Fruit fly (Drosophila melanogaster) whole organism, embryonic: ENCODE measurements around the gene CG5928.
A peak's percentile ranks its signal among the peaks of the same experiment; 100 is the strongest.

Source experiments
- Atf-2 ChIP-seq: fragments of 200-800 bp; sonication (Bioruptor generic); optimal IDR thresholded peaks from 2 replicates; lab custom pipeline; 2016; ENCODE audit warnings: missing biosample characterization, missing genetic modification characterization
- Atf6 ChIP-seq: fragments of 200-800 bp; sonication (Bioruptor generic); IDR thresholded peaks from 2 replicates; pipeline ENCODE4 v1.3.6; 2022; ENCODE audit warnings: missing biosample characterization, missing genetic modification characterization
- Bgb ChIP-seq: fragments of 200-800 bp; sonication (Bioruptor generic); IDR thresholded peaks from 2 replicates; pipeline ENCODE4 v1.3.6; 2022; ENCODE audit warnings: missing biosample characterization, missing genetic modification characterization; ENCODE audit not compliant: partially characterized antibody
- CG1024 ChIP-seq: fragments of 200-800 bp; sonication (Bioruptor generic); IDR thresholded peaks from 2 replicates; pipeline ENCODE4 v1.3.6; 2022; ENCODE audit warnings: missing biosample characterization, missing genetic modification characterization
- CG11093 ChIP-seq: fragments of 200-800 bp; sonication (Bioruptor generic); IDR thresholded peaks from 3 replicates; pipeline ENCODE4 v1.3.6; 2022; ENCODE audit warnings: missing biosample characterization, missing genetic modification characterization
- CG11560 ChIP-seq: fragments of 200-800 bp; sonication (Bioruptor generic); IDR thresholded peaks from 3 replicates; pipeline ENCODE4 v1.3.6; 2022; ENCODE audit warnings: missing biosample characterization, missing genetic modification characterization
- CG11695 ChIP-seq: fragments of 200-800 bp; sonication (Bioruptor generic); IDR thresholded peaks from 3 replicates; pipeline ENCODE4 v1.3.6; 2022; ENCODE audit warnings: missing biosample characterization, missing genetic modification characterization
- CG12104 ChIP-seq: fragments of 200-800 bp; sonication (Bioruptor generic); optimal IDR thresholded peaks from 3 replicates; lab custom pipeline; 2016; ENCODE audit warnings: missing biosample characterization, missing genetic modification characterization
- CG14667 ChIP-seq: fragments of 200-800 bp; sonication (Bioruptor generic); IDR thresholded peaks from 2 replicates; pipeline ENCODE4 v1.3.6; 2022; ENCODE audit warnings: missing biosample characterization, missing genetic modification characterization
- CG14965 ChIP-seq: fragments of 200-800 bp; sonication (Bioruptor generic); optimal IDR thresholded peaks from 2 replicates; lab custom pipeline; 2016; ENCODE audit warnings: missing biosample characterization, missing genetic modification characterization, borderline replicate concordance
- CG15696 ChIP-seq: fragments of 200-800 bp; sonication (Bioruptor generic); optimal IDR thresholded peaks from 2 replicates; lab custom pipeline; 2019; ENCODE audit warnings: missing biosample characterization, mild to moderate bottlenecking, missing genetic modification characterization, moderate library complexity
- CG17912 ChIP-seq: fragments of 200-800 bp; sonication (Bioruptor generic); optimal IDR thresholded peaks from 2 replicates; lab custom pipeline; 2018; ENCODE audit warnings: missing biosample characterization, mild to moderate bottlenecking, missing genetic modification characterization
- CG2889 ChIP-seq: fragments of 200-800 bp; sonication (Bioruptor generic); IDR thresholded peaks from 3 replicates; pipeline ENCODE4 v1.3.6; 2022; ENCODE audit warnings: missing biosample characterization, missing genetic modification characterization
- CG30403 ChIP-seq: fragments of 200-800 bp; sonication (Bioruptor generic); optimal IDR thresholded peaks from 3 replicates; lab custom pipeline; 2016; ENCODE audit warnings: missing biosample characterization, missing genetic modification characterization
- CG3163 ChIP-seq: fragments of 200-800 bp; sonication (Bioruptor generic); optimal IDR thresholded peaks from 3 replicates; lab custom pipeline; 2016; ENCODE audit warnings: missing biosample characterization, missing genetic modification characterization
- CG32767 ChIP-seq: fragments of 200-800 bp; sonication (Bioruptor generic); IDR thresholded peaks from 2 replicates; pipeline ENCODE4 v1.3.6; 2022; ENCODE audit warnings: missing biosample characterization, missing genetic modification characterization
- CG42726 ChIP-seq: fragments of 200-800 bp; sonication (Bioruptor generic); IDR thresholded peaks from 2 replicates; pipeline ENCODE4 v1.3.6; 2022; ENCODE audit warnings: missing biosample characterization, missing genetic modification characterization; ENCODE audit not compliant: partially characterized antibody
- CG4404 ChIP-seq: fragments of 200-800 bp; sonication (Bioruptor generic); IDR thresholded peaks from 2 replicates; pipeline ENCODE4 v1.3.6; 2022; ENCODE audit warnings: missing biosample characterization, missing genetic modification characterization
- CG4707 ChIP-seq: fragments of 200-800 bp; sonication (Bioruptor generic); optimal IDR thresholded peaks from 2 replicates; lab custom pipeline; 2018; ENCODE audit warnings: missing biosample characterization, mild to moderate bottlenecking, missing genetic modification characterization, moderate library complexity
- Dad ChIP-seq: fragments of 200-800 bp; sonication (Bioruptor generic); optimal IDR thresholded peaks from 3 replicates; lab custom pipeline; 2016; ENCODE audit warnings: missing biosample characterization, missing genetic modification characterization
- Dek ChIP-seq: fragments of 200-800 bp; sonication (Bioruptor generic); optimal IDR thresholded peaks from 3 replicates; lab custom pipeline; 2019; ENCODE audit warnings: missing biosample characterization, mild to moderate bottlenecking, missing genetic modification characterization, moderate library complexity
- Dp ChIP-seq: fragments of 200-800 bp; sonication (Bioruptor generic); optimal IDR thresholded peaks from 2 replicates; lab custom pipeline; 2018; ENCODE audit warnings: missing biosample characterization, mild to moderate bottlenecking, missing genetic modification characterization, moderate library complexity
- Dref ChIP-seq: fragments of 200-800 bp; sonication (Bioruptor generic); IDR thresholded peaks from 2 replicates; pipeline ENCODE4 v1.3.6; 2022; ENCODE audit warnings: missing biosample characterization, missing genetic modification characterization
- Fer2 ChIP-seq: fragments of 200-800 bp; sonication (Bioruptor generic); optimal IDR thresholded peaks from 2 replicates; lab custom pipeline; 2018; ENCODE audit warnings: missing biosample characterization, mild to moderate bottlenecking, missing genetic modification characterization, moderate library complexity
- Gug ChIP-seq: fragments of 200-800 bp; sonication (Bioruptor generic); IDR thresholded peaks from 4 replicates; pipeline ENCODE4 v1.3.6; 2022; ENCODE audit warnings: missing biosample characterization, missing genetic modification characterization
- H15 ChIP-seq: fragments of 200-800 bp; sonication (Bioruptor generic); IDR thresholded peaks from 3 replicates; pipeline ENCODE4 v1.3.6; 2022; ENCODE audit warnings: missing biosample characterization, missing genetic modification characterization
- Meics ChIP-seq: fragments of 200-800 bp; sonication (Bioruptor generic); optimal IDR thresholded peaks from 2 replicates; lab custom pipeline; 2017; ENCODE audit warnings: missing biosample characterization, mild to moderate bottlenecking, missing genetic modification characterization
- Optix ChIP-seq: fragments of 200-800 bp; sonication (Bioruptor generic); IDR thresholded peaks from 3 replicates; pipeline ENCODE4 v1.3.6; 2022; ENCODE audit warnings: missing biosample characterization, missing genetic modification characterization
- Sox102F ChIP-seq: fragments of 200-800 bp; sonication (Bioruptor generic); optimal IDR thresholded peaks from 2 replicates; lab custom pipeline; 2018; ENCODE audit warnings: missing biosample characterization, mild to moderate bottlenecking, missing genetic modification characterization, moderate library complexity
- YL-1 ChIP-seq: fragments of 200-800 bp; sonication (Bioruptor generic); optimal IDR thresholded peaks from 3 replicates; lab custom pipeline; 2017; ENCODE audit warnings: missing biosample characterization, mild to moderate bottlenecking, missing genetic modification characterization
- bigmax ChIP-seq: fragments of 200-800 bp; sonication (Bioruptor generic); optimal IDR thresholded peaks from 2 replicates; lab custom pipeline; 2018; ENCODE audit warnings: missing biosample characterization, mild to moderate bottlenecking, missing genetic modification characterization
- cato ChIP-seq: fragments of 200-800 bp; sonication (Bioruptor generic); optimal IDR thresholded peaks from 2 replicates; lab custom pipeline; 2016; ENCODE audit warnings: missing biosample characterization, missing genetic modification characterization, borderline replicate concordance
- dimm ChIP-seq: fragments of 200-800 bp; sonication (Bioruptor generic); IDR thresholded peaks from 2 replicates; pipeline ENCODE4 v1.3.6; 2022; ENCODE audit warnings: missing biosample characterization, missing genetic modification characterization
- hbn ChIP-seq: fragments of 200-800 bp; sonication (Bioruptor generic); IDR thresholded peaks from 2 replicates; pipeline ENCODE4 v1.3.6; 2022; ENCODE audit warnings: missing biosample characterization, missing genetic modification characterization; ENCODE audit not compliant: partially characterized antibody
- jigr1 ChIP-seq: fragments of 200-800 bp; sonication (Bioruptor generic); IDR thresholded peaks from 3 replicates; pipeline ENCODE4 v1.3.6; 2022; ENCODE audit warnings: missing biosample characterization, missing genetic modification characterization
- jing ChIP-seq: fragments of 200-800 bp; sonication (Bioruptor generic); optimal IDR thresholded peaks from 2 replicates; lab custom pipeline; 2018; ENCODE audit warnings: missing biosample characterization, mild to moderate bottlenecking, missing genetic modification characterization
- kni ChIP-seq: fragments of 200-800 bp; sonication (Bioruptor generic); optimal IDR thresholded peaks from 3 replicates; lab custom pipeline; 2017; ENCODE audit warnings: mild to moderate bottlenecking, missing biosample characterization, missing genetic modification reagents, missing genetic modification characterization
- lilli ChIP-seq: fragments of 200-800 bp; sonication (Bioruptor generic); optimal IDR thresholded peaks from 3 replicates; lab custom pipeline; 2016; ENCODE audit warnings: missing biosample characterization, missing genetic modification characterization
- lola ChIP-seq, 3 experiments: fragments of >200 bp in 2 of 3; fragments of 200-800 bp in 1 of 3; sonication (Bioruptor generic) in 1 of 3; optimal IDR thresholded peaks; 2 replicates each; lab custom pipeline; 2017 to 2019; ENCODE audit warnings: missing biosample characterization in 3 of 3, missing genetic modification characterization in 3 of 3, mild to moderate bottlenecking in 1 of 3, moderate library complexity in 1 of 3
- pros ChIP-seq: fragments of 200-800 bp; sonication (Bioruptor generic); optimal IDR thresholded peaks from 3 replicates; lab custom pipeline; 2019; ENCODE audit warnings: missing biosample characterization, mild to moderate bottlenecking, missing genetic modification characterization, moderate library complexity
- ranshi ChIP-seq: fragments of 200-800 bp; sonication (Bioruptor generic); IDR thresholded peaks from 2 replicates; pipeline ENCODE4 v1.3.6; 2022; ENCODE audit warnings: missing biosample characterization, missing genetic modification characterization
- sens ChIP-seq: fragments of 200-800 bp; sonication (Bioruptor generic); peaks from one replicate; lab custom pipeline; 2016; ENCODE audit warnings: missing biosample characterization, missing genetic modification characterization
- sens-2 ChIP-seq: fragments of 200-800 bp; sonication (Bioruptor generic); IDR thresholded peaks from 2 replicates; pipeline ENCODE4 v1.3.6; 2022; ENCODE audit warnings: missing biosample characterization, missing genetic modification characterization
- sim ChIP-seq: fragments of 200-800 bp; sonication (Bioruptor generic); IDR thresholded peaks from 2 replicates; pipeline ENCODE4 v1.3.6; 2022; ENCODE audit warnings: missing biosample characterization, missing genetic modification characterization
- so ChIP-seq: fragments of 200-800 bp; sonication (Bioruptor generic); IDR thresholded peaks from 3 replicates; pipeline ENCODE4 v1.3.6; 2022; ENCODE audit warnings: missing biosample characterization, missing genetic modification characterization
- sob ChIP-seq: fragments of 200-800 bp; sonication (Bioruptor generic); IDR thresholded peaks from 2 replicates; pipeline ENCODE4 v1.3.6; 2022; ENCODE audit warnings: missing biosample characterization, missing genetic modification characterization
- stc ChIP-seq: fragments of 200-800 bp; sonication (Bioruptor generic); IDR thresholded peaks from 2 replicates; pipeline ENCODE4 v1.3.6; 2022; ENCODE audit warnings: missing biosample characterization, missing genetic modification characterization
- stwl ChIP-seq: fragments of 200-800 bp; sonication (Bioruptor generic); optimal IDR thresholded peaks from 3 replicates; lab custom pipeline; 2018; ENCODE audit warnings: missing biosample characterization, mild to moderate bottlenecking, missing genetic modification characterization, moderate library complexity
- ttk ChIP-seq: fragments of 200-800 bp; sonication (Bioruptor generic); IDR thresholded peaks from 2 replicates; pipeline ENCODE4 v2.1.2; 2022; ENCODE audit warnings: missing biosample characterization, missing genetic modification characterization
- tup ChIP-seq: fragments of 200-800 bp; sonication (Bioruptor generic); optimal IDR thresholded peaks from 2 replicates; lab custom pipeline; 2016; ENCODE audit warnings: missing biosample characterization, mild to moderate bottlenecking, missing genetic modification characterization, moderate library complexity
- wek ChIP-seq: fragments of 200-800 bp; sonication (Bioruptor generic); optimal IDR thresholded peaks from 3 replicates; lab custom pipeline; 2018; ENCODE audit warnings: missing biosample characterization, mild to moderate bottlenecking, missing genetic modification characterization, moderate library complexity

Gene CG5928

dm6 chrX:6097578-6097977 lies 29.8 kb downstream of the CG5928 start (continued):
- TF ChIP-seq CG32767 (GFP tag; lab: Robert Waterston, UW) (peak; percentile 81), sens (peak; percentile 97), kni (GFP tag; lab: Kevin White, UChicago) (no peak), CG11560 (tag; lab: Robert Waterston, UW) (peak; percentile 67; the same call in 2 of the 3 replicates), lola (GFP tag; optimal IDR thresholded peaks at IDR 0.05; lab: Kevin White, UChicago) (peak in 1 of 3 experiments; percentile 31), CG14965 (GFP tag; lab: Kevin White, UChicago) (peak; percentile 12), tup (GFP tag; lab: Kevin White, UChicago) (peak; percentile 13), sim (GFP tag; lab: Robert Waterston, UW) (peak; percentile 76; the same call in 1 of the 2 replicates), Sox102F (GFP tag; lab: Kevin White, UChicago) (peak; percentile 83), CG42726 (GFP tag; lab: Robert Waterston, UW) (no peak), Atf6 (GFP tag; lab: Robert Waterston, UW) (peak; percentile 86), CG12104 (GFP tag; lab: Kevin White, UChicago) (peak; percentile 54), pros (GFP tag; lab: Kevin White, UChicago) (no peak), Gug (peak; percentile 80), YL-1 (GFP tag; lab: Kevin White, UChicago) (no peak), stwl (tag; lab: Kevin White, UChicago) (no peak), Optix (GFP tag; lab: Robert Waterston, UW) (peak; percentile 93), wek (peak; percentile 39), bigmax (GFP tag; lab: Kevin White, UChicago) (no peak), lilli (GFP tag; lab: Kevin White, UChicago) (peak; percentile 88), ranshi (GFP tag; lab: Robert Waterston, UW) (peak; percentile 87), CG2889 (GFP tag; lab: Robert Waterston, UW) (peak; percentile 87), jing (GFP tag; lab: Kevin White, UChicago) (peak; percentile 58), so (peak; percentile 87), Atf-2 (GFP tag; lab: Kevin White, UChicago) (peak; percentile 70), CG11093 (GFP tag; lab: Robert Waterston, UW) (peak; percentile 79; the same call in 2 of the 3 replicates), CG11695 (GFP tag; lab: Robert Waterston, UW) (peak; percentile 92), Dref (GFP tag; lab: Robert Waterston, UW) (0 out of 2 replicates have a peak, but pooled peaks have one; percentile 34), jigr1 (GFP tag; lab: Robert Waterston, UW) (peak; percentile 79), ttk (GFP tag; lab: Robert Waterston, UW) (peak; percentile 93), stc (peak; percentile 88), CG4707 (GFP tag; lab: Kevin White, UChicago) (peak; percentile 15), CG14667 (GFP tag; lab: Robert Waterston, UW) (peak; percentile 84), Dp (GFP tag; lab: Kevin White, UChicago) (no peak), sob (GFP tag; lab: Robert Waterston, UW) (peak; percentile 86), CG30403 (peak; percentile 78), Dek (tag; lab: Kevin White, UChicago) (peak; percentile 46), CG15696 (tag; lab: Kevin White, UChicago) (no peak), hbn (GFP tag; lab: Robert Waterston, UW) (no peak), H15 (GFP tag; lab: Robert Waterston, UW) (peak; percentile 86), Fer2 (no peak), Bgb (GFP tag; lab: Robert Waterston, UW) (peak; percentile 44; the same call in 1 of the 2 replicates), cato (peak; percentile 64), dimm (GFP tag; lab: Robert Waterston, UW) (peak; percentile 71), Dad (GFP tag; lab: Kevin White, UChicago) (peak; percentile 70), CG3163 (GFP tag; lab: Kevin White, UChicago) (peak; percentile 30), CG17912 (GFP tag; lab: Kevin White, UChicago) (no peak), CG4404 (GFP tag; lab: Robert Waterston, UW) (peak; percentile 83), CG1024 (GFP tag; lab: Robert Waterston, UW) (peak; percentile 72), Meics (GFP tag; lab: Kevin White, UChicago) (peak; percentile 83), sens-2 (peak; percentile 59; the same call in 1 of the 2 replicates)
